Worm (Caenorhabditis elegans): ENCODE data around the gene F54D12.2.

DNA sequence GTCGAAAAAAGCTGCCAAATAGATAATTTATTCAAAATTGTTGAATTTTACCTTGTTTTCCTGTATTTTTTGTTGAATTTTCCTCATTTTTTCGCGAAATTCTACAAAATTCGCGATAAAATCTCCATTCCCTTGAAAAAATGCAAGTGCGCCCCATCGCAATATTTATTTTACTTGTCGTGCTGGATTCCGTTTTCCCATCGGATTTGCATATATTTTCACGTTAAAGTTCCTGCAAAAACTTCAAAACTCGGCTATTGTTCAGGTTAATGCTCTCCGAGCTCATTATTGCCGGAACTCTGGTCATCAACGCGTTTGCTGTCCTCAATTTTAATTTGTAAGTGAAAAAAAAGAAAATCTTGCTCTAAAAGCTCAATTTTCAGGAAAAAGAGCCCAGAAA is 4.6 kb downstream of the F54D12.2 start, which contains the start of the genes Y51H7C.41 and cogc-4:
- TF ChIP-seq ama-1 (optimal IDR thresholded peaks at IDR 0.05) (no peak), ceh-36 (tag; optimal IDR thresholded peaks at IDR 0.05) (no peak), tra-4 (tag; optimal IDR thresholded peaks at IDR 0.05) (no peak), sea-1 (GFP tag; conservative IDR thresholded peaks at IDR 0.05) (no peak), hnd-1 (tag; optimal IDR thresholded peaks at IDR 0.05) (no peak), hmg-4 (GFP tag; optimal IDR thresholded peaks at IDR 0.05) (no peak), B0310.2 (tag; optimal IDR thresholded peaks at IDR 0.05) (no peak), aly-1 (tag; optimal IDR thresholded peaks at IDR 0.05) (no peak), ceh-13 (GFP tag; optimal IDR thresholded peaks at IDR 0.05) (no peak), flt-1 (GFP tag; IDR thresholded peaks at IDR 0.05) (no peak), tbx-11 (GFP tag; IDR thresholded peaks at IDR 0.05) (no peak), scrt-1 (GFP tag; IDR thresholded peaks at IDR 0.05) (no peak), pes-1 (GFP tag; IDR thresholded peaks at IDR 0.05) (no peak), F13C5.2 (tag; optimal IDR thresholded peaks at IDR 0.05) (no peak)
